Worm (Caenorhabditis elegans) whole organism, L3 larva: ENCODE data around the gene T02H6.10.

Source experiments
- R02D3.7 ChIP-seq: fragments of 150-350 bp; optimal IDR thresholded peaks from 2 replicates; lab custom pipeline; 2014; ENCODE audit warnings: missing biosample characterization, missing genetic modification characterization
- ama-1 ChIP-seq: fragments of 150-350 bp; optimal IDR thresholded peaks from 2 replicates; lab custom pipeline; 2018
- ceh-28 ChIP-seq: fragments of 150-350 bp; optimal IDR thresholded peaks from 2 replicates; lab custom pipeline; 2014; ENCODE audit warnings: missing biosample characterization, missing genetic modification reagents, missing genetic modification characterization
- ceh-82 ChIP-seq: fragments of 150-350 bp; optimal IDR thresholded peaks from 2 replicates; lab custom pipeline; 2014; ENCODE audit warnings: missing biosample characterization, missing genetic modification characterization
- ceh-9 ChIP-seq: sonication (generic microtip); optimal IDR thresholded peaks from 2 replicates; lab custom pipeline; 2018; ENCODE audit warnings: missing biosample characterization, missing genetic modification characterization
- daf-12 ChIP-seq: fragments of 150-350 bp; optimal IDR thresholded peaks from 2 replicates; lab custom pipeline; 2014; ENCODE audit warnings: missing biosample characterization, missing genetic modification reagents, missing genetic modification characterization
- egl-27 ChIP-seq: sonication (generic microtip); optimal IDR thresholded peaks from 4 replicates; lab custom pipeline; 2017; ENCODE audit warnings: missing biosample characterization, missing genetic modification reagents, missing genetic modification characterization
- elt-1 ChIP-seq: fragments of 150-350 bp; optimal IDR thresholded peaks from 2 replicates; lab custom pipeline; 2014; ENCODE audit warnings: missing biosample characterization, missing genetic modification characterization
- elt-2 ChIP-seq: sonication (generic microtip); optimal IDR thresholded peaks from 2 replicates; lab custom pipeline; 2016; ENCODE audit warnings: missing genetic modification reagents, mild to moderate bottlenecking, missing genetic modification characterization, missing compliant biosample characterization
- elt-3 ChIP-seq, 3 experiments: fragments of 150-350 bp in 1 of 3; sonication (generic microtip) in 2 of 3; optimal IDR thresholded peaks; 2 replicates in 2 of 3; 4 replicates in 1 of 3; lab custom pipeline; 2014 to 2017; ENCODE audit warnings: missing biosample characterization in 3 of 3, missing genetic modification characterization in 3 of 3
- eor-1 ChIP-seq, 2 experiments: fragments of 150-350 bp; optimal IDR thresholded peaks; 2 replicates each; lab custom pipeline; 2014 to 2018; ENCODE audit warnings: missing biosample characterization in 2 of 2, missing genetic modification characterization in 2 of 2
- fkh-2 ChIP-seq: fragments of 150-350 bp; optimal IDR thresholded peaks from 2 replicates; lab custom pipeline; 2014; ENCODE audit warnings: missing biosample characterization, missing genetic modification reagents, missing genetic modification characterization
- fos-1 ChIP-seq: fragments of 150-350 bp; optimal IDR thresholded peaks from 2 replicates; lab custom pipeline; 2014; ENCODE audit warnings: missing biosample characterization, missing genetic modification characterization
- hmg-11 ChIP-seq: sonication (generic microtip); optimal IDR thresholded peaks from 2 replicates; lab custom pipeline; 2016; ENCODE audit warnings: missing genetic modification characterization, missing compliant biosample characterization
- jun-1 ChIP-seq: fragments of 150-350 bp; optimal IDR thresholded peaks from 2 replicates; lab custom pipeline; 2014; ENCODE audit warnings: missing biosample characterization, missing genetic modification reagents, missing genetic modification characterization
- lin-15B ChIP-seq: fragments of 150-350 bp; optimal IDR thresholded peaks from 2 replicates; lab custom pipeline; 2014; ENCODE audit warnings: missing biosample characterization, missing genetic modification characterization
- lin-39 ChIP-seq: fragments of 150-350 bp; optimal IDR thresholded peaks from 2 replicates; lab custom pipeline; 2018; ENCODE audit warnings: missing biosample characterization, missing genetic modification reagents, missing genetic modification characterization
- lsy-12 ChIP-seq: sonication (generic microtip); optimal IDR thresholded peaks from 2 replicates; lab custom pipeline; 2016; ENCODE audit warnings: mild to moderate bottlenecking, missing genetic modification characterization, missing compliant biosample characterization
- mdl-1 ChIP-seq: fragments of 150-350 bp; optimal IDR thresholded peaks from 2 replicates; lab custom pipeline; 2014; ENCODE audit warnings: missing biosample characterization, missing genetic modification characterization
- mml-1 ChIP-seq: fragments of 150-350 bp; sonication (generic microtip); optimal IDR thresholded peaks from 3 replicates; lab custom pipeline; 2014; ENCODE audit warnings: missing biosample characterization, missing genetic modification characterization
- nfya-1 ChIP-seq: sonication (generic microtip); optimal IDR thresholded peaks from 2 replicates; lab custom pipeline; 2017; ENCODE audit warnings: missing genetic modification characterization, mild to moderate bottlenecking, missing compliant biosample characterization, antibody characterized with exemption, moderate library complexity; ENCODE audit not compliant: insufficient read depth
- nhr-12 ChIP-seq: fragments of 150-350 bp; optimal IDR thresholded peaks from 2 replicates; lab custom pipeline; 2014; ENCODE audit warnings: missing biosample characterization, missing genetic modification characterization
- nhr-23 ChIP-seq: fragments of 150-350 bp; optimal IDR thresholded peaks from 2 replicates; lab custom pipeline; 2014; ENCODE audit warnings: missing biosample characterization, missing genetic modification reagents, missing genetic modification characterization
- nhr-237 ChIP-seq: fragments of 150-350 bp; optimal IDR thresholded peaks from 2 replicates; lab custom pipeline; 2014; ENCODE audit warnings: missing biosample characterization, missing genetic modification characterization
- nhr-28 ChIP-seq: fragments of 150-350 bp; optimal IDR thresholded peaks from 2 replicates; lab custom pipeline; 2014; ENCODE audit warnings: missing biosample characterization, missing genetic modification characterization
- nhr-43 ChIP-seq: sonication (generic microtip); optimal IDR thresholded peaks from 2 replicates; lab custom pipeline; 2016; ENCODE audit warnings: mild to moderate bottlenecking, missing genetic modification characterization, missing compliant biosample characterization; ENCODE audit not compliant: poor library complexity, severe bottlenecking
- nhr-67 ChIP-seq: fragments of 150-350 bp; optimal IDR thresholded peaks from 2 replicates; lab custom pipeline; 2014; ENCODE audit warnings: missing biosample characterization, missing genetic modification characterization
- nhr-76 ChIP-seq: fragments of 150-350 bp; sonication (generic microtip); optimal IDR thresholded peaks from 5 replicates; lab custom pipeline; 2014; ENCODE audit warnings: missing biosample characterization, missing genetic modification characterization
- nhr-77 ChIP-seq: fragments of 150-350 bp; optimal IDR thresholded peaks from 2 replicates; lab custom pipeline; 2014; ENCODE audit warnings: missing biosample characterization, missing genetic modification characterization
- pqm-1 ChIP-seq: fragments of 150-350 bp; optimal IDR thresholded peaks from 2 replicates; lab custom pipeline; 2017; ENCODE audit warnings: missing biosample characterization, missing genetic modification characterization, inconsistent platforms
- sea-2 ChIP-seq: fragments of 150-350 bp; sonication (generic microtip); optimal IDR thresholded peaks from 4 replicates; lab custom pipeline; 2014; ENCODE audit warnings: missing biosample characterization, missing genetic modification reagents, missing genetic modification characterization
- skn-1 ChIP-seq: fragments of 150-350 bp; optimal IDR thresholded peaks from 2 replicates; lab custom pipeline; 2014; ENCODE audit warnings: missing biosample characterization, missing genetic modification characterization
- snpc-4 ChIP-seq: fragments of 150-350 bp; optimal IDR thresholded peaks from 2 replicates; lab custom pipeline; 2014; ENCODE audit warnings: missing biosample characterization, missing genetic modification characterization
- tbx-2 ChIP-seq: sonication (generic microtip); optimal IDR thresholded peaks from 2 replicates; lab custom pipeline; 2016; ENCODE audit warnings: mild to moderate bottlenecking, missing genetic modification characterization, missing compliant biosample characterization
- unc-62 ChIP-seq: fragments of 150-350 bp; sonication (generic microtip); optimal IDR thresholded peaks from 4 replicates; lab custom pipeline; 2014; ENCODE audit warnings: missing biosample characterization, missing genetic modification reagents, missing genetic modification characterization
- ztf-4 ChIP-seq: fragments of 150-350 bp; optimal IDR thresholded peaks from 2 replicates; lab custom pipeline; 2014; ENCODE audit warnings: missing biosample characterization, missing genetic modification characterization

Gene T02H6.10

ce11 chrII:678581-678980 lies 1.9 kb downstream of the T02H6.10 start, which contains the start of gene T02H6.9:
T02H6.9 (plus strand) TSS chrII:678881.
- no peak for TF ChIP-seq nhr-28 (tag; lab: Kevin White, UChicago)

- TF ChIP-seq pqm-1 (tag; lab: Kevin White, UChicago), result no peak
These were observed 4.7 kb downstream of the T02H6.10 start for ce11 chrII:675822-676221.

- no peak for TF ChIP-seq ama-1 (lab: Kevin White, UChicago)
- no peak for TF ChIP-seq ceh-28
- no peak for TF ChIP-seq lsy-12 (tag; lab: Kevin White, UChicago)
- no peak for TF ChIP-seq eor-1 (tag; optimal IDR thresholded peaks at IDR 0.05; lab: Kevin White, UChicago)
- no peak for TF ChIP-seq R02D3.7 (tag; lab: Kevin White, UChicago)
- no peak for TF ChIP-seq mml-1 (tag; lab: Kevin White, UChicago)
- TF ChIP-seq egl-27 (tag; lab: Kevin White, UChicago), result no peak
- no peak for TF ChIP-seq lin-15B (tag; lab: Kevin White, UChicago)
- TF ChIP-seq pqm-1 (tag; lab: Kevin White, UChicago), result no peak
- TF ChIP-seq jun-1 (tag; lab: Kevin White, UChicago), result no peak
- no peak for TF ChIP-seq lin-39 (tag; lab: Kevin White, UChicago)
These were observed 5.2 kb downstream of the T02H6.10 start, which contains the start of gene Y39F10C.1 for ce11 chrII:675303-675702. Y39F10C.1 (plus strand) TSS chrII:675603.

ce11 chrII:674116-674515 lies 6.4 kb downstream of the T02H6.10 start, which contains the start of gene Y39F10C.3:
Y39F10C.3 (plus strand) TSS chrII:674416.
- no peak for TF ChIP-seq pqm-1 (tag; lab: Kevin White, UChicago)
- TF ChIP-seq skn-1, result no peak
- TF ChIP-seq nhr-76 (tag; lab: Kevin White, UChicago), result no peak
- TF ChIP-seq mdl-1 (tag; lab: Kevin White, UChicago), result no peak
- TF ChIP-seq mml-1 (tag; lab: Kevin White, UChicago), result no peak
- TF ChIP-seq nhr-237 (tag; lab: Kevin White, UChicago), result no peak
- no peak for TF ChIP-seq unc-62 (GFP tag; lab: Kevin White, UChicago)
- TF ChIP-seq nhr-28 (tag; lab: Kevin White, UChicago), result no peak
- no peak for TF ChIP-seq nhr-23 (tag; lab: Kevin White, UChicago)
- TF ChIP-seq ama-1 (lab: Kevin White, UChicago), result no peak
- TF ChIP-seq tbx-2 (tag; lab: Kevin White, UChicago), result no peak
- TF ChIP-seq lin-39 (tag; lab: Kevin White, UChicago), result no peak
- TF ChIP-seq fkh-2 (tag; lab: Kevin White, UChicago), result no peak
- no peak for TF ChIP-seq nfya-1 (tag; lab: Kevin White, UChicago)
- TF ChIP-seq sea-2, result no peak
- TF ChIP-seq nhr-77 (tag; lab: Kevin White, UChicago), result no peak
- TF ChIP-seq ceh-9, result no peak
- no peak for TF ChIP-seq fos-1 (tag; lab: Kevin White, UChicago)
- no peak for TF ChIP-seq elt-2
- no peak for TF ChIP-seq elt-3 (tag; optimal IDR thresholded peaks at IDR 0.05; lab: Kevin White, UChicago)
- TF ChIP-seq, all 47 proteins: peak for 0

- TF ChIP-seq egl-27 (tag; lab: Kevin White, UChicago), result no peak
- no peak for TF ChIP-seq skn-1
- no peak for TF ChIP-seq ceh-82 (tag; lab: Kevin White, UChicago)
- no peak for TF ChIP-seq nhr-67 (tag; lab: Kevin White, UChicago)
- TF ChIP-seq tbx-2 (tag; lab: Kevin White, UChicago), result no peak
- no peak for TF ChIP-seq nhr-43
- no peak for TF ChIP-seq hmg-11
- TF ChIP-seq daf-12 (tag; lab: Kevin White, UChicago), result no peak
- TF ChIP-seq ceh-9, result no peak
- no peak for TF ChIP-seq ztf-4 (tag; lab: Kevin White, UChicago)
- TF ChIP-seq unc-62 (GFP tag; lab: Kevin White, UChicago), result no peak
- TF ChIP-seq nhr-237 (tag; lab: Kevin White, UChicago), result no peak
- no peak for TF ChIP-seq eor-1 (tag; optimal IDR thresholded peaks at IDR 0.05; lab: Kevin White, UChicago)
- no peak for TF ChIP-seq elt-1 (tag; lab: Kevin White, UChicago)
- no peak for TF ChIP-seq snpc-4 (tag; lab: Kevin White, UChicago)
- no peak for TF ChIP-seq nhr-12 (tag; lab: Kevin White, UChicago)
These were observed 9.5 kb downstream of the T02H6.10 start, which contains the start of gene sri-46 for ce11 chrII:671025-671424. sri-46 (minus strand) TSS chrII:671125.
